Worm (Caenorhabditis elegans): ENCODE measurements around the gene ncx-5.

Gene ncx-5

ce11 chrV:10536808-10537207 lies 46.9 kb upstream of the ncx-5 start (continued):
- TF ChIP-seq nhr-120 (GFP tag; IDR thresholded peaks at IDR 0.05) = no peak
- TF ChIP-seq ceh-100 (GFP tag; IDR thresholded peaks at IDR 0.05) = 0 out of 2 replicates have a peak, but pooled peaks have one; percentile 62
- TF ChIP-seq efl-1 (GFP tag; optimal IDR thresholded peaks at IDR 0.05) = peak; percentile 63
- peak; percentile 69 for TF ChIP-seq dpl-1 (GFP tag; optimal IDR thresholded peaks at IDR 0.05)
- TF ChIP-seq rec-8 (tag; optimal IDR thresholded peaks at IDR 0.05) = no peak
- 0 out of 2 replicates have a peak, but pooled peaks have one; percentile 52 for TF ChIP-seq madf-6 (GFP tag; IDR thresholded peaks at IDR 0.05)
- peak; percentile 92 for TF ChIP-seq K12H6.12 (tag; optimal IDR thresholded peaks at IDR 0.05)
- peak; percentile 71 for TF ChIP-seq K11D2.4 (GFP tag; IDR thresholded peaks at IDR 0.05)
- TF ChIP-seq lin-54 (GFP tag; optimal IDR thresholded peaks at IDR 0.05) = peak; percentile 94
- 0 out of 2 replicates have a peak, but pooled peaks have one; percentile 60 for TF ChIP-seq C06A6.2 (GFP tag; conservative IDR thresholded peaks at IDR 0.05)
- no peak for TF ChIP-seq xnd-1 (tag; optimal IDR thresholded peaks at IDR 0.05)
- peak; percentile 55 for TF ChIP-seq tlf-1 (GFP tag; optimal IDR thresholded peaks at IDR 0.05)
- peak; percentile 88 for TF ChIP-seq pbrm-1 (GFP tag; IDR thresholded peaks at IDR 0.05)
- TF ChIP-seq lin-40 (tag; optimal IDR thresholded peaks at IDR 0.05) = peak; percentile 89
- TF ChIP-seq repo-1 (tag; optimal IDR thresholded peaks at IDR 0.05) = peak; percentile 64
- peak; percentile 47; the same call in 1 of the 2 replicates for TF ChIP-seq lin-26 (GFP tag; IDR thresholded peaks at IDR 0.05)
- TF ChIP-seq snpc-3.4 (tag; optimal IDR thresholded peaks at IDR 0.05) = no peak
- TF ChIP-seq ZK185.1 (tag; optimal IDR thresholded peaks at IDR 0.05; ENCODE audit: poor library complexity, severe bottlenecking) = peak; percentile 88
- peak; percentile 48 for TF ChIP-seq chd-7 (tag; optimal IDR thresholded peaks at IDR 0.05)
- no peak for TF ChIP-seq Y67H2A.10 (GFP tag; conservative IDR thresholded peaks at IDR 0.05)
- peak; percentile 82 for TF ChIP-seq nfyb-1 (GFP tag; IDR thresholded peaks at IDR 0.05)
- no peak for TF ChIP-seq Y56A3A.18 (GFP tag; IDR thresholded peaks at IDR 0.05)
- peak; percentile 54 for TF ChIP-seq tbp1 (GFP tag; optimal IDR thresholded peaks at IDR 0.05)
- TF ChIP-seq ceh-27 (GFP tag; optimal IDR thresholded peaks at IDR 0.05) = peak; percentile 88
- peak; percentile 61 for TF ChIP-seq atf-7 (tag; optimal IDR thresholded peaks at IDR 0.05)
- peak; percentile 56; the same call in 1 of the 2 replicates for TF ChIP-seq hsf-1 (GFP tag; IDR thresholded peaks at IDR 0.05)
- no peak for TF ChIP-seq snpc-4 (GFP tag; optimal IDR thresholded peaks at IDR 0.05)
- TF ChIP-seq snpc-4 (tag; optimal IDR thresholded peaks at IDR 0.05) = peak in 2 of 4 experiments; percentile 63 to 77
- TF ChIP-seq madf-8 (GFP tag; conservative IDR thresholded peaks at IDR 0.05) = 0 out of 2 replicates have a peak, but pooled peaks have one; percentile 6
- TF ChIP-seq ama-1 (optimal IDR thresholded peaks at IDR 0.05) = no peak
- TF ChIP-seq ama-1 (GFP tag; optimal IDR thresholded peaks at IDR 0.05) = no peak
- TF ChIP-seq Y53F4B.3 (GFP tag; IDR thresholded peaks at IDR 0.05) = no peak
- 0 out of 2 replicates have a peak, but pooled peaks have one; percentile 59 for TF ChIP-seq attf-3 (GFP tag; conservative IDR thresholded peaks at IDR 0.05)
- peak; percentile 90 for TF ChIP-seq zfh-2 (GFP tag; conservative IDR thresholded peaks at IDR 0.05)
- peak; percentile 49 for TF ChIP-seq ztf-26 (tag; optimal IDR thresholded peaks at IDR 0.05)
- 0 out of 2 replicates have a peak, but pooled peaks have one; percentile 65 for TF ChIP-seq let-526 (GFP tag; IDR thresholded peaks at IDR 0.05)
- TF ChIP-seq ets-4 (GFP tag; optimal IDR thresholded peaks at IDR 0.05) = no peak
- no peak for TF ChIP-seq die-1 (tag; optimal IDR thresholded peaks at IDR 0.05)
- peak; percentile 51 for TF ChIP-seq F23B12.7 (tag; optimal IDR thresholded peaks at IDR 0.05; ENCODE audit: insufficient read depth)

Data from whole organism, young adult.